Worm (Caenorhabditis elegans) whole organism, L4/young adult: Measurements from ENCODE around the gene C30H6.5.

ENCODE experiments used
- dao-5 ChIP-seq: sonication (generic microtip); optimal IDR thresholded peaks from 2 replicates; lab custom pipeline; 2016; ENCODE audit warnings: missing genotype, missing genetic modification characterization, moderate library complexity, missing compliant biosample characterization
- him-1 ChIP-seq: sonication (generic microtip); optimal IDR thresholded peaks from 2 replicates; lab custom pipeline; 2016; ENCODE audit warnings: missing genotype, missing genetic modification reagents, missing genetic modification characterization, missing compliant biosample characterization

ce11 chrIV:17407491-17407890 lies 35.9 kb downstream of the C30H6.5 start, which contains the start of gene T02D1.9:
- no peak for TF ChIP-seq him-1 (tag; lab: Kevin White, UChicago)
- no peak for TF ChIP-seq dao-5
